Fruit fly (Drosophila melanogaster): ENCODE measurements around the gene ais.
A peak's percentile ranks its signal among the peaks of the same experiment; 100 is the strongest.

The ais gene

dm6 chr3L:17802107-17802506 lies 2.4 kb downstream of the ais start, which contains the start of gene NUCB1 (continued):
- peak; percentile 27 for TF ChIP-seq twi (tag; optimal IDR thresholded peaks at IDR 0.05)
- no peak for TF ChIP-seq CG12299 (tag; optimal IDR thresholded peaks at IDR 0.05)
- peak; percentile 19 for TF ChIP-seq slp2 (GFP tag; optimal IDR thresholded peaks at IDR 0.05)
- TF ChIP-seq CG10543 (GFP tag; optimal IDR thresholded peaks at IDR 0.05), result no peak
- TF ChIP-seq lmd (GFP tag; IDR thresholded peaks at IDR 0.05), result no peak
- TF ChIP-seq dan (GFP tag; IDR thresholded peaks at IDR 0.05), result no peak
- TF ChIP-seq chm (GFP tag; IDR thresholded peaks at IDR 0.05), result no peak
- no peak for TF ChIP-seq nerfin-2 (GFP tag; IDR thresholded peaks at IDR 0.05; ENCODE audit: partially characterized antibody)
- TF ChIP-seq CG18764 (GFP tag; optimal IDR thresholded peaks at IDR 0.05), result no peak
- TF ChIP-seq CG10431 (GFP tag; optimal IDR thresholded peaks at IDR 0.05), result no peak
- no peak; the same call in 1 of the 2 replicates for TF ChIP-seq tna (GFP tag; IDR thresholded peaks at IDR 0.05; ENCODE audit: partially characterized antibody)
- peak; percentile 18 for TF ChIP-seq CG10979 (tag; optimal IDR thresholded peaks at IDR 0.05)
- TF ChIP-seq CG13123 (GFP tag; optimal IDR thresholded peaks at IDR 0.05), result no peak
- TF ChIP-seq CG18262 (tag; optimal IDR thresholded peaks at IDR 0.05), result no peak
- TF ChIP-seq kah (GFP tag; optimal IDR thresholded peaks at IDR 0.05), result no peak
- peak; percentile 24; the same call in 1 of the 2 replicates for TF ChIP-seq E2f2 (GFP tag; IDR thresholded peaks at IDR 0.05)
- no peak for TF ChIP-seq Oli (tag; optimal IDR thresholded peaks at IDR 0.05)
- peak; percentile 60 for TF ChIP-seq ci (GFP tag; IDR thresholded peaks at IDR 0.05)
- peak; percentile 33 for TF ChIP-seq CG4424 (GFP tag; optimal IDR thresholded peaks at IDR 0.05)
- no peak for TF ChIP-seq CG17361 (GFP tag; IDR thresholded peaks at IDR 0.05)
- TF ChIP-seq CG2202 (tag; optimal IDR thresholded peaks at IDR 0.05), result peak; percentile 26
- TF ChIP-seq scrt (GFP tag; optimal IDR thresholded peaks at IDR 0.05), result no peak
- TF ChIP-seq gro (GFP tag; optimal IDR thresholded peaks at IDR 0.05), result peak; percentile 71
- TF ChIP-seq ftz-f1 (GFP tag; optimal IDR thresholded peaks at IDR 0.05), result no peak
- TF ChIP-seq toy (GFP tag; IDR thresholded peaks at IDR 0.05), result no peak
- no peak for TF ChIP-seq CG31224 (GFP tag; IDR thresholded peaks at IDR 0.05)
- peak; percentile 21 for TF ChIP-seq Spps (tag; optimal IDR thresholded peaks at IDR 0.05)
- TF ChIP-seq HmgD (GFP tag; optimal IDR thresholded peaks at IDR 0.05), result peak; percentile 72
- peak; percentile 27 for TF ChIP-seq CG3995 (GFP tag; optimal IDR thresholded peaks at IDR 0.05)
- no peak for TF ChIP-seq yki (optimal IDR thresholded peaks at IDR 0.05)
- no peak for TF ChIP-seq oc (tag; optimal IDR thresholded peaks at IDR 0.05)
- peak; percentile 12 for TF ChIP-seq dmrt11E (tag; optimal IDR thresholded peaks at IDR 0.05)
- TF ChIP-seq CG12219 (GFP tag; optimal IDR thresholded peaks at IDR 0.05), result no peak
- TF ChIP-seq E2f1 (GFP tag; IDR thresholded peaks at IDR 0.05), result no peak
- TF ChIP-seq CG2889 (GFP tag; IDR thresholded peaks at IDR 0.05), result no peak
- TF ChIP-seq gt (GFP tag; IDR thresholded peaks at IDR 0.05), result no peak
- no peak for TF ChIP-seq kni (GFP tag; optimal IDR thresholded peaks at IDR 0.05)
- TF ChIP-seq Max (GFP tag; optimal IDR thresholded peaks at IDR 0.05), result peak; percentile 53
- TF ChIP-seq ac (GFP tag; optimal IDR thresholded peaks at IDR 0.05), result no peak
- TF ChIP-seq pb (GFP tag; optimal IDR thresholded peaks at IDR 0.05), result peak; percentile 20
- peak; percentile 16 for TF ChIP-seq CG7987 (GFP tag; optimal IDR thresholded peaks at IDR 0.05)
- TF ChIP-seq vvl (GFP tag; IDR thresholded peaks at IDR 0.05), result peak; percentile 45
- peak; percentile 18 for TF ChIP-seq CG3163 (GFP tag; optimal IDR thresholded peaks at IDR 0.05)
- no peak for TF ChIP-seq CG11398 (GFP tag; optimal IDR thresholded peaks at IDR 0.05)
- peak; percentile 2 for TF ChIP-seq CG9727 (GFP tag; optimal IDR thresholded peaks at IDR 0.05)
- peak; percentile 15 for TF ChIP-seq CG10654 (GFP tag; optimal IDR thresholded peaks at IDR 0.05)
- no peak for TF ChIP-seq sna (GFP tag; IDR thresholded peaks at IDR 0.05; ENCODE audit: partially characterized antibody)
- TF ChIP-seq CG12769 (tag; optimal IDR thresholded peaks at IDR 0.05), result no peak
- TF ChIP-seq CG12104 (GFP tag; optimal IDR thresholded peaks at IDR 0.05), result no peak
- TF ChIP-seq repo (GFP tag; optimal IDR thresholded peaks at IDR 0.05), result peak; percentile 2
- TF ChIP-seq CG2116 (GFP tag; optimal IDR thresholded peaks at IDR 0.05), result peak; percentile 56
- no peak for TF ChIP-seq CG7963 (GFP tag; IDR thresholded peaks at IDR 0.05; ENCODE audit: partially characterized antibody)

All from whole organism, embryonic.